Worm (Caenorhabditis elegans): ENCODE measurements around the gene sms-5.

Gene sms-5

ce11 chrII:511968-512367 is 16.7 kb downstream of the sms-5 start:
- TF ChIP-seq lin-15B (tag; optimal IDR thresholded peaks at IDR 0.05) (no peak), elt-1 (tag; optimal IDR thresholded peaks at IDR 0.05) (peak; percentile 70)

- no peak for TF ChIP-seq nhr-67 (tag; optimal IDR thresholded peaks at IDR 0.05)
- peak; percentile 4 for TF ChIP-seq lin-39 (tag; optimal IDR thresholded peaks at IDR 0.05)
- no peak for TF ChIP-seq egl-27 (tag; optimal IDR thresholded peaks at IDR 0.05)
- TF ChIP-seq fos-1 (tag; optimal IDR thresholded peaks at IDR 0.05), result no peak
- no peak for TF ChIP-seq elt-2 (tag; optimal IDR thresholded peaks at IDR 0.05)
- peak; percentile 53 for TF ChIP-seq elt-1 (tag; optimal IDR thresholded peaks at IDR 0.05)
- no peak for TF ChIP-seq ceh-82 (tag; optimal IDR thresholded peaks at IDR 0.05)
Measured at ce11 chrII:512630-513029, 17.4 kb downstream of the sms-5 start.

DNA sequence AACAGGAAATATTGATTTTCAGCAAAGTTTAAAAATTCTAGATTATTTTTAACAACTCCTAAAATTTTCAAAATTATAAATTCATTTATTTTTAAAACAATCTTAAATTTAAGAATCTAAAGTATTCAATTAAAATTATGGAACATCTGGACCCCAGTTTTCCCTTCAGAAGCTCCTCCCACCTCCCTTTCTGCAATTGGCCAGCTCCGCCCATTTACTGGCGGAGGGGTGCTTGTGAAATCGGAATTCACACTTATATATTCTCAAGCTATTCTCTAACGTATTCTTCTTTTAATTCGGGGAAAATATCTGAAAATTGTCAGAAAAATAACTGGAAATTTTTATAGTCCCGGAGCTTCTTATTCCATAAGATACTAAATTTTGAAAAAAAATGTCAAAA is 20.5 kb downstream of the sms-5 start, which contains the start of gene mab-9:
mab-9 (plus strand) TSS at position 260 of the 400 bp plus-strand sequence.
- TF ChIP-seq nfya-1 (tag; optimal IDR thresholded peaks at IDR 0.05; ENCODE audit: insufficient read depth) (peak; percentile 94), lin-39 (tag; optimal IDR thresholded peaks at IDR 0.05) (no peak)

- TF ChIP-seq elt-2 (tag; optimal IDR thresholded peaks at IDR 0.05) (peak; percentile 83), ztf-11 (tag; optimal IDR thresholded peaks at IDR 0.05) (no peak), R02D3.7 (tag; optimal IDR thresholded peaks at IDR 0.05) (no peak), sea-2 (GFP tag; optimal IDR thresholded peaks at IDR 0.05) (no peak), tbx-2 (tag; optimal IDR thresholded peaks at IDR 0.05) (no peak), pha-4 (tag; optimal IDR thresholded peaks at IDR 0.05) (peak; percentile 7), snpc-4 (tag; optimal IDR thresholded peaks at IDR 0.05) (no peak), nhr-25 (tag; optimal IDR thresholded peaks at IDR 0.05) (no peak), nhr-43 (tag; optimal IDR thresholded peaks at IDR 0.05; ENCODE audit: poor library complexity, severe bottlenecking) (no peak), fkh-10 (GFP tag; optimal IDR thresholded peaks at IDR 0.05) (no peak), mdl-1 (tag; optimal IDR thresholded peaks at IDR 0.05) (no peak), nhr-23 (tag; optimal IDR thresholded peaks at IDR 0.05) (no peak), nhr-76 (tag; optimal IDR thresholded peaks at IDR 0.05) (no peak), nhr-237 (tag; optimal IDR thresholded peaks at IDR 0.05) (no peak), lin-15B (tag; optimal IDR thresholded peaks at IDR 0.05) (no peak), lsy-12 (tag; optimal IDR thresholded peaks at IDR 0.05) (no peak), egl-27 (tag; optimal IDR thresholded peaks at IDR 0.05) (no peak), zag-1 (tag; optimal IDR thresholded peaks at IDR 0.05) (no peak), aly-2 (tag; optimal IDR thresholded peaks at IDR 0.05) (no peak), ceh-28 (tag; optimal IDR thresholded peaks at IDR 0.05) (no peak), ceh-16 (tag; optimal IDR thresholded peaks at IDR 0.05) (no peak), pqm-1 (tag; optimal IDR thresholded peaks at IDR 0.05) (peak; percentile 82), fos-1 (tag; optimal IDR thresholded peaks at IDR 0.05) (no peak), skn-1 (tag; optimal IDR thresholded peaks at IDR 0.05) (no peak), elt-3 (tag; optimal IDR thresholded peaks at IDR 0.05) (no peak), ceh-9 (tag; optimal IDR thresholded peaks at IDR 0.05) (no peak)
Measured at ce11 chrII:521720-522119, 26.5 kb downstream of the sms-5 start.

DNA sequence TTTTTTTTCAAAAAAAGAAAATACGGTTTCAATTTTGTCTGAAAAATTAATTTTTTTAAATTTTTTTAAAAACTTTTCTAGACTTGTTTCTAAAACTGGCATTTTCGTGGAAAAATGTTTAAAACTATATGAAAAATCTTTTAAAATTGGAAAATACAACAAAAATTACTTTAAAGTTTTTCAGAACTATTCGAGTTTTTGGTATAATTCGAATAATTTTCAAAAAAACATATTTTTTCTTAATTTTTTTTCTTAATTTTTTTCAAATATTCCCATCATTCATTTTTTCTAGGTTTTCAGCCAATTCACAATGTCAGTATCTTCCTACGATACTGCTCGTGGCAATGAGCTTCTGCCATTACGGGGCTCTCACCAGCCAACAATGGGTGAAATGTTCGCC is 27.1 kb downstream of the sms-5 start, which contains the start of gene slc-36.2:
slc-36.2 (plus strand) TSS at position 301 of the 400 bp plus-strand sequence.
- TF ChIP-seq lsy-12 (tag; optimal IDR thresholded peaks at IDR 0.05) (no peak), ZK546.5 (tag; optimal IDR thresholded peaks at IDR 0.05) (no peak), nhr-67 (tag; optimal IDR thresholded peaks at IDR 0.05) (no peak), ceh-16 (tag; optimal IDR thresholded peaks at IDR 0.05) (no peak), nhr-237 (tag; optimal IDR thresholded peaks at IDR 0.05) (no peak), nfya-1 (tag; optimal IDR thresholded peaks at IDR 0.05; ENCODE audit: insufficient read depth) (no peak), fkh-10 (GFP tag; optimal IDR thresholded peaks at IDR 0.05) (no peak), nhr-25 (tag; optimal IDR thresholded peaks at IDR 0.05) (no peak), nhr-12 (tag; optimal IDR thresholded peaks at IDR 0.05) (no peak), jun-1 (tag; optimal IDR thresholded peaks at IDR 0.05) (no peak), ceh-82 (tag; optimal IDR thresholded peaks at IDR 0.05) (no peak), elt-1 (tag; optimal IDR thresholded peaks at IDR 0.05) (no peak), skn-1 (tag; optimal IDR thresholded peaks at IDR 0.05) (no peak), ztf-4 (tag; optimal IDR thresholded peaks at IDR 0.05) (no peak), elt-3 (tag; optimal IDR thresholded peaks at IDR 0.05) (no peak)
